Worm (Caenorhabditis elegans) whole organism, mixed stage, embryonic: Measurements from ENCODE around the gene T21B10.3.

ENCODE experiments used
- nhr-28 ChIP-seq: fragments of 150-350 bp; optimal IDR thresholded peaks from 2 replicates; lab custom pipeline; 2014; ENCODE audit warnings: missing biosample characterization, missing genetic modification characterization
- snpc-4 ChIP-seq: fragments of 150-350 bp; optimal IDR thresholded peaks from 2 replicates; lab custom pipeline; 2014; ENCODE audit warnings: missing biosample characterization, missing genetic modification characterization

DNA sequence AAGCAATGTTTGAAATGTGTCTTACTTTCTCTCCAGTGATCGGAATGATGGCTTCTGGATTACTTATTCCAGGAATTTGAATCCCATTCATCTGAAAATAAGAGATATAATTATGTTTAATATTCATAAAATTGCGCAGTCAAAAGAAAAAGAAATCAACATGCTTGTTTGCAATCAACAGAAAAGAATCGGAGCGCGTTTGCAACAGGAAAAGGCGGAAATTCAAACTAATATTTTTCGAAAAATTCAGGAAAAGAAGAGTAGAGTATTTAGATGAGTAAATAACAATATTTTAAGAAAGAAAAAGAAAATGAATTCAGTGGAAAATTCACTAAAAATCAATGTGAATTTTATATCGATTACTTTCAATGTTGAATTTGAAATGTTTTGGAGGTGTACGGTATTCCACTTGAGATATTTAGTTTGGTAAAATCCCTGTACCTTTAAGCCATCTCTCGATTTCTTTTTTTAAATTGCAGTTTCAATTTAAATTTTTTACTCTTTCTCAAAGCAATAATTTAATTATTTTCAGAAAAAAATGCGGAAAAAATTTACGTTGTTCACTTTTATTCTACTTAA is 6.3 kb downstream of the T21B10.3 start, which contains the start of the genes set-17 and T21B10.4:
- TF ChIP-seq snpc-4 (tag; lab: Kevin White, UChicago), result no peak
- TF ChIP-seq nhr-28, result no peak
